Worm (Caenorhabditis elegans) whole organism, L4 larva: Measurements from ENCODE around the gene R08C7.8.
A peak's percentile ranks its signal among the peaks of the same experiment; 100 is the strongest.

Experiments
- D1046.2 ChIP-seq: fragments of 200-800 bp; sonication (Bioruptor generic); IDR thresholded peaks from 2 replicates; pipeline ENCODE4 v1.3.6; 2022; ENCODE audit warnings: missing genetic modification characterization, missing compliant biosample characterization
- F10B5.3 ChIP-seq: sonication (generic microtip); optimal IDR thresholded peaks from 2 replicates; lab custom pipeline; 2016; ENCODE audit warnings: mild to moderate bottlenecking, missing genetic modification characterization, missing compliant biosample characterization
- F44E2.7 ChIP-seq: fragments of 200-800 bp; sonication (Bioruptor generic); IDR thresholded peaks from 2 replicates; pipeline ENCODE4 v2.1.2; 2022; ENCODE audit warnings: missing genetic modification characterization, missing compliant biosample characterization
- R02D3.7 ChIP-seq: fragments of 150-350 bp; sonication (generic microtip); optimal IDR thresholded peaks from 3 replicates; lab custom pipeline; 2014; ENCODE audit warnings: missing biosample characterization, missing genetic modification characterization
- Y105C5A.15 ChIP-seq: fragments of 200-800 bp; sonication (Bioruptor generic); IDR thresholded peaks from 2 replicates; pipeline ENCODE4 v1.3.6; 2022; ENCODE audit warnings: missing genetic modification characterization, missing compliant biosample characterization
- Y48G9A.11 ChIP-seq: fragments of 200-800 bp; sonication (Bioruptor generic); IDR thresholded peaks from 2 replicates; pipeline ENCODE4 v1.3.6; 2022; ENCODE audit warnings: missing genetic modification reagents, missing genetic modification characterization, missing compliant biosample characterization
- Y75B8A.6 ChIP-seq: fragments of 200-800 bp; sonication (Bioruptor generic); IDR thresholded peaks from 2 replicates; pipeline ENCODE4 v1.3.6; 2022; ENCODE audit warnings: missing genetic modification reagents, missing genetic modification characterization, missing compliant biosample characterization
- ZK337.2 ChIP-seq: fragments of 200-800 bp; sonication (Bioruptor generic); IDR thresholded peaks from 2 replicates; pipeline ENCODE4 v1.3.6; 2022; ENCODE audit warnings: missing genetic modification reagents, missing genetic modification characterization, missing compliant biosample characterization
- aha-1 ChIP-seq: fragments of 150-350 bp; peaks from one replicate; lab custom pipeline; 2014; ENCODE audit warnings: missing biosample characterization, missing genetic modification characterization
- ama-1 ChIP-seq: fragments of 150-350 bp; optimal IDR thresholded peaks from 2 replicates; lab custom pipeline; 2014; ENCODE audit warnings: inconsistent platforms, mixed read lengths
- arid-1 ChIP-seq: fragments of 200-800 bp; sonication (Bioruptor generic); conservative IDR thresholded peaks from 2 replicates; pipeline ENCODE4 v1.3.6; 2022; ENCODE audit warnings: missing genetic modification reagents, missing genetic modification characterization, missing compliant biosample characterization
- ceh-62 ChIP-seq: sonication (generic microtip); optimal IDR thresholded peaks from 2 replicates; lab custom pipeline; 2017; ENCODE audit warnings: missing biosample characterization, missing genetic modification characterization
- ceh-82 ChIP-seq: sonication (generic microtip); optimal IDR thresholded peaks from 2 replicates; lab custom pipeline; 2017; ENCODE audit warnings: missing biosample characterization, missing genetic modification characterization
- ces-1 ChIP-seq: fragments of 150-350 bp; sonication (generic microtip); optimal IDR thresholded peaks from 4 replicates; lab custom pipeline; 2014; ENCODE audit warnings: missing biosample characterization, missing genetic modification reagents, missing genetic modification characterization
- daf-12 ChIP-seq: fragments of 150-350 bp; optimal IDR thresholded peaks from 2 replicates; lab custom pipeline; 2014; ENCODE audit warnings: missing biosample characterization, missing genetic modification reagents, missing genetic modification characterization
- daf-16 ChIP-seq, 3 experiments: sonication (generic microtip); optimal IDR thresholded peaks; 2 replicates each; lab custom pipeline; 2016 to 2017; ENCODE audit warnings: missing genetic modification characterization in 3 of 3, missing genetic modification reagents in 3 of 3, mild to moderate bottlenecking in 2 of 3, missing compliant biosample characterization in 2 of 3, missing biosample characterization in 1 of 3, moderate library complexity in 1 of 3
- daf-8 ChIP-seq: fragments of 200-800 bp; sonication (Bioruptor generic); IDR thresholded peaks from 2 replicates; pipeline ENCODE4 v1.3.6; 2022; ENCODE audit warnings: missing genetic modification characterization, missing compliant biosample characterization
- dmd-6 ChIP-seq: fragments of 200-800 bp; sonication (Bioruptor generic); IDR thresholded peaks from 2 replicates; pipeline ENCODE4 v1.3.6; 2022; ENCODE audit warnings: missing genetic modification reagents, missing genetic modification characterization, missing compliant biosample characterization
- dmd-9 ChIP-seq: fragments of 200-800 bp; sonication (Bioruptor generic); IDR thresholded peaks from 2 replicates; pipeline ENCODE4 v1.3.6; 2022; ENCODE audit warnings: missing genetic modification reagents, missing genetic modification characterization, missing compliant biosample characterization
- dve-1 ChIP-seq: sonication (generic microtip); optimal IDR thresholded peaks from 2 replicates; lab custom pipeline; 2017; ENCODE audit warnings: antibody characterized with exemption, mild to moderate bottlenecking, missing genetic modification characterization, missing compliant biosample characterization; ENCODE audit not compliant: insufficient read depth
- fkh-10 ChIP-seq: fragments of 150-350 bp; optimal IDR thresholded peaks from 2 replicates; lab custom pipeline; 2014; ENCODE audit warnings: missing biosample characterization, missing genetic modification reagents, missing genetic modification characterization
- fos-1 ChIP-seq: fragments of 150-350 bp; optimal IDR thresholded peaks from 2 replicates; lab custom pipeline; 2014; ENCODE audit warnings: missing biosample characterization, missing genetic modification characterization
- hlh-11 ChIP-seq: fragments of 200-800 bp; sonication (Bioruptor generic); optimal IDR thresholded peaks from 2 replicates; lab custom pipeline; 2018; ENCODE audit warnings: mild to moderate bottlenecking, missing genetic modification characterization, missing compliant biosample characterization
- hlh-30 ChIP-seq: sonication (generic microtip); optimal IDR thresholded peaks from 2 replicates; lab custom pipeline; 2017; ENCODE audit warnings: antibody characterized with exemption, mild to moderate bottlenecking, missing genetic modification characterization, missing compliant biosample characterization; ENCODE audit not compliant: insufficient read depth
- jun-1 ChIP-seq: fragments of 150-350 bp; optimal IDR thresholded peaks from 2 replicates; lab custom pipeline; 2014; ENCODE audit warnings: missing biosample characterization, missing genetic modification reagents, missing genetic modification characterization
- lir-3 ChIP-seq: sonication (generic microtip); optimal IDR thresholded peaks from 2 replicates; lab custom pipeline; 2016; ENCODE audit warnings: mild to moderate bottlenecking, missing genetic modification characterization, missing compliant biosample characterization
- lsy-2 ChIP-seq, 2 experiments: fragments of 150-350 bp in 1 of 2; sonication (generic microtip) in 1 of 2; optimal IDR thresholded peaks; 2 replicates each; lab custom pipeline; 2014 to 2017; ENCODE audit warnings: missing biosample characterization in 2 of 2, missing genetic modification characterization in 2 of 2
- mdt-29 ChIP-seq: fragments of 200-800 bp; sonication (Bioruptor generic); IDR thresholded peaks from 2 replicates; pipeline ENCODE4 v1.3.6; 2022; ENCODE audit warnings: missing genetic modification reagents, missing genetic modification characterization, missing compliant biosample characterization
- mes-2 ChIP-seq: sonication (generic microtip); optimal IDR thresholded peaks from 2 replicates; lab custom pipeline; 2016; ENCODE audit warnings: missing genotype, mild to moderate bottlenecking, missing genetic modification characterization, missing compliant biosample characterization; ENCODE audit not compliant: poor library complexity, severe bottlenecking
- mxl-2 ChIP-seq: fragments of 200-800 bp; sonication (Bioruptor generic); conservative IDR thresholded peaks from 2 replicates; pipeline ENCODE4 v1.3.6; 2022; ENCODE audit warnings: missing genetic modification reagents, missing genetic modification characterization, missing compliant biosample characterization
- mxl-3 ChIP-seq: fragments of 200-800 bp; sonication (Bioruptor generic); optimal IDR thresholded peaks from 2 replicates; lab custom pipeline; 2018; ENCODE audit warnings: mild to moderate bottlenecking, missing genetic modification characterization, missing compliant biosample characterization
- nhr-102 ChIP-seq: sonication (generic microtip); optimal IDR thresholded peaks from 2 replicates; lab custom pipeline; 2016; ENCODE audit warnings: mild to moderate bottlenecking, missing genetic modification characterization, moderate library complexity, missing compliant biosample characterization
- nhr-111 ChIP-seq: fragments of 200-800 bp; sonication (Bioruptor generic); optimal IDR thresholded peaks from 2 replicates; lab custom pipeline; 2018; ENCODE audit warnings: mild to moderate bottlenecking, missing genetic modification characterization, missing compliant biosample characterization
- nhr-25 ChIP-seq: sonication (generic microtip); optimal IDR thresholded peaks from 2 replicates; lab custom pipeline; 2017; ENCODE audit warnings: missing genetic modification characterization, mild to moderate bottlenecking, missing compliant biosample characterization, antibody characterized with exemption, moderate library complexity, borderline replicate concordance; ENCODE audit not compliant: insufficient read depth
- nhr-28 ChIP-seq: fragments of 150-350 bp; optimal IDR thresholded peaks from 2 replicates; lab custom pipeline; 2014; ENCODE audit warnings: missing biosample characterization, missing genetic modification characterization
- nhr-41 ChIP-seq: fragments of 200-800 bp; sonication (Bioruptor generic); IDR thresholded peaks from 2 replicates; pipeline ENCODE4 v1.3.6; 2022; ENCODE audit warnings: missing genetic modification reagents, missing genetic modification characterization, missing compliant biosample characterization
- nhr-48 ChIP-seq: sonication (generic microtip); optimal IDR thresholded peaks from 2 replicates; lab custom pipeline; 2016; ENCODE audit warnings: mild to moderate bottlenecking, missing genetic modification characterization, missing compliant biosample characterization
- pha-4 ChIP-seq, 2 experiments: fragments of 150-350 bp in 1 of 2; fragments of 200-800 bp in 1 of 2; sonication (Bioruptor generic) in 1 of 2; IDR thresholded peaks in 1 of 2; optimal IDR thresholded peaks in 1 of 2; 2 replicates each; pipeline versions ENCODE4 v1.3.6 to Lab custom; 2014 to 2022; ENCODE audit warnings: missing genetic modification characterization in 2 of 2, missing genetic modification reagents in 2 of 2, missing biosample characterization in 1 of 2, missing compliant biosample characterization in 1 of 2
- pqm-1 ChIP-seq: sonication (generic microtip); optimal IDR thresholded peaks from 2 replicates; lab custom pipeline; 2017; ENCODE audit warnings: missing biosample characterization, missing genetic modification characterization
- saeg-2 ChIP-seq: fragments of 200-800 bp; sonication (Bioruptor generic); IDR thresholded peaks from 2 replicates; pipeline ENCODE4 v1.3.6; 2022; ENCODE audit warnings: missing genetic modification reagents, missing genetic modification characterization, missing compliant biosample characterization
- snpc-4 ChIP-seq: fragments of 150-350 bp; optimal IDR thresholded peaks from 2 replicates; lab custom pipeline; 2014; ENCODE audit warnings: missing biosample characterization, missing genetic modification characterization
- spr-1 ChIP-seq: sonication (generic microtip); optimal IDR thresholded peaks from 2 replicates; lab custom pipeline; 2016; ENCODE audit warnings: mild to moderate bottlenecking, missing genetic modification characterization, missing compliant biosample characterization
- spr-3 ChIP-seq: fragments of 200-800 bp; sonication (Bioruptor generic); optimal IDR thresholded peaks from 2 replicates; lab custom pipeline; 2018; ENCODE audit warnings: mild to moderate bottlenecking, missing genetic modification characterization, missing compliant biosample characterization
- tra-1 ChIP-seq: fragments of 200-800 bp; sonication (Bioruptor generic); IDR thresholded peaks from 2 replicates; pipeline ENCODE4 v1.3.6; 2022; ENCODE audit warnings: missing genetic modification reagents, missing genetic modification characterization, missing compliant biosample characterization
- unc-130 ChIP-seq: sonication (generic microtip); optimal IDR thresholded peaks from 2 replicates; lab custom pipeline; 2016; ENCODE audit warnings: missing genetic modification reagents, missing genetic modification characterization, missing compliant biosample characterization
- unc-62 ChIP-seq, 3 experiments: fragments of 150-350 bp in 1 of 3; sonication (generic microtip); optimal IDR thresholded peaks in 2 of 3; peaks in 1 of 3; 1 replicate in 1 of 3; 2 replicates in 2 of 3; lab custom pipeline; 2014 to 2017; ENCODE audit warnings: missing biosample characterization in 3 of 3, missing genetic modification characterization in 3 of 3, missing genetic modification reagents in 3 of 3, missing genotype in 1 of 3
- vab-7 ChIP-seq: fragments of 200-800 bp; sonication (Bioruptor generic); IDR thresholded peaks from 2 replicates; pipeline ENCODE4 v1.3.6; 2022; ENCODE audit warnings: missing genetic modification reagents, missing genetic modification characterization, missing compliant biosample characterization
- ztf-11 ChIP-seq: fragments of 150-350 bp; optimal IDR thresholded peaks from 2 replicates; lab custom pipeline; 2014; ENCODE audit warnings: missing biosample characterization, missing genetic modification characterization

R08C7.8 gene

DNA sequence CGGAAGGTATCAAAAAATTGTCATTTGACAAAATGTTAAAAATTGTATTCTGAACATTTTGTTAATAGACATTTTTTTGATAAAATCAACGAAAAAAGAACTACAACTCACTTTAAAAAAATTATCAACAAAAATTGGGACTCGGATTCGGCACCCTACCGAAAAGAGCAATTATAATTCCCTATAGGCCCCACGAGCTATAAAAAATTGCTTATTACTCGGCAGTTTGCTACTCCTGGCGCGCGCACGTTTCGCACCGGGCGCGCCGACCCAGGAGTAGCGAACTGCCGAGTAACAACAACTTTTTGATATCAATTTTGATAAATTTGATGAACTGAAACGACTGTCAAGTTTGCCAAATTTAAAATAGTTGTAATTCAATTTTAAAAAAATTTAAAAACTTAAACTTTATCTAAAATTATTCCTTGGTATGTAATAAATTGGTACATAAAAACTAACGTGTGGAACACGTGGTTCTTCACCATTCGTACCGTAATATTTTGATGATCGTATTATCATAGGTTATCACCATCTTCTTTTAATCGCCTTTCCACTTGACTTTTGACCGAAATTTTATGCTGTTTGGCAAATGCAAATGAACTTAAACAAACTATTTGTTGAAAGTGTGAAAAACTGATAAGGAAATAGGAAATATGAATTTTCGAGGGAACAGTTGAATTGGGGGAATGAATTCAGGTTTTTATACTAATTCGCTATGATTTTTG, 41.2 kb upstream of the R08C7.8 start:
- TF ChIP-seq ama-1 (lab: Kevin White, UChicago): peak; percentile 34
- no peak for TF ChIP-seq Y48G9A.11 (GFP tag; lab: Robert Waterston, UW)
- no peak for TF ChIP-seq daf-8 (GFP tag; lab: Robert Waterston, UW)
- TF ChIP-seq snpc-4: no peak
- peak; percentile 74 for TF ChIP-seq mxl-3 (GFP tag; lab: Kevin White, UChicago)
- no peak for TF ChIP-seq unc-62 (GFP tag; optimal IDR thresholded peaks at IDR 0.05 in 1 of 2; lab: Kevin White, UChicago)
- TF ChIP-seq unc-62 (tag; optimal IDR thresholded peaks at IDR 0.05; lab: Kevin White, UChicago): no peak
- TF ChIP-seq ces-1: no peak
- TF ChIP-seq ZK337.2: no peak; the same call in 1 of the 2 replicates
- no peak for TF ChIP-seq D1046.2 (GFP tag; lab: Robert Waterston, UW)
- no peak for TF ChIP-seq mes-2
- TF ChIP-seq pqm-1 (tag; lab: Kevin White, UChicago): peak; percentile 24
- no peak for TF ChIP-seq nhr-102 (tag; lab: Kevin White, UChicago)
- TF ChIP-seq mdt-29 (GFP tag; lab: Robert Waterston, UW): no peak
- TF ChIP-seq Y105C5A.15: no peak
- TF ChIP-seq Y75B8A.6 (GFP tag; lab: Robert Waterston, UW): no peak
- 0 out of 2 replicates have a peak, but pooled peaks have one; percentile 6 for TF ChIP-seq saeg-2
- no peak for TF ChIP-seq spr-1
- TF ChIP-seq spr-3 (GFP tag; lab: Kevin White, UChicago): no peak
- 0 out of 2 replicates have a peak, but pooled peaks have one; percentile 13 for TF ChIP-seq dmd-6 (GFP tag; lab: Robert Waterston, UW)
- no peak for TF ChIP-seq R02D3.7 (tag; lab: Kevin White, UChicago)
- no peak for TF ChIP-seq vab-7 (GFP tag; lab: Robert Waterston, UW)
- TF ChIP-seq tra-1 (GFP tag; lab: Robert Waterston, UW): 0 out of 2 replicates have a peak, but pooled peaks have one; percentile 18
- TF ChIP-seq pha-4 (GFP tag; IDR thresholded peaks at IDR 0.05; lab: Robert Waterston, UW): peak; percentile 22; the same call in 1 of the 2 replicates
- TF ChIP-seq pha-4 (tag; optimal IDR thresholded peaks at IDR 0.05; lab: Kevin White, UChicago): no peak
- no peak for TF ChIP-seq daf-12 (tag; lab: Kevin White, UChicago)
- TF ChIP-seq fkh-10 (GFP tag; lab: Kevin White, UChicago): no peak
- peak; percentile 17 for TF ChIP-seq nhr-48
- TF ChIP-seq fos-1: no peak
- TF ChIP-seq hlh-11 (tag; lab: Kevin White, UChicago): peak; percentile 17
- peak; percentile 47 for TF ChIP-seq hlh-30 (tag; lab: Kevin White, UChicago)
- TF ChIP-seq mxl-2 (GFP tag; lab: Robert Waterston, UW): no peak
- TF ChIP-seq dve-1 (tag; lab: Kevin White, UChicago): peak; percentile 66
- TF ChIP-seq ceh-62 (tag; lab: Kevin White, UChicago): no peak
- TF ChIP-seq lsy-2 (tag; optimal IDR thresholded peaks at IDR 0.05; lab: Kevin White, UChicago): peak in 1 of 2 experiments; percentile 5
- peak; percentile 89 for TF ChIP-seq aha-1 (tag; lab: Kevin White, UChicago)
- no peak for TF ChIP-seq ceh-82
- no peak for TF ChIP-seq daf-16 (GFP tag; optimal IDR thresholded peaks at IDR 0.05; lab: Kevin White, UChicago)
- TF ChIP-seq daf-16 (tag; optimal IDR thresholded peaks at IDR 0.05; lab: Kevin White, UChicago): peak; percentile 47
- no peak for TF ChIP-seq dmd-9 (GFP tag; lab: Robert Waterston, UW)
- peak; percentile 39 for TF ChIP-seq nhr-28 (tag; lab: Kevin White, UChicago)

ce11 chrIV:4473767-4474166, 39.4 kb upstream of the R08C7.8 start:
- no peak for TF ChIP-seq nhr-48
- no peak for TF ChIP-seq nhr-25 (tag; lab: Kevin White, UChicago)
- TF ChIP-seq unc-130 (GFP tag; lab: Kevin White, UChicago): no peak
- TF ChIP-seq nhr-111 (GFP tag; lab: Kevin White, UChicago): no peak
- no peak for TF ChIP-seq vab-7 (GFP tag; lab: Robert Waterston, UW)
- TF ChIP-seq jun-1 (tag; lab: Kevin White, UChicago): no peak
- no peak for TF ChIP-seq lir-3 (tag; lab: Kevin White, UChicago)
- no peak for TF ChIP-seq nhr-41 (GFP tag; lab: Robert Waterston, UW)
- TF ChIP-seq F44E2.7 (GFP tag; lab: Robert Waterston, UW): no peak
- no peak for TF ChIP-seq hlh-30 (tag; lab: Kevin White, UChicago)
- TF ChIP-seq arid-1 (GFP tag; lab: Robert Waterston, UW): no peak
- TF ChIP-seq ztf-11: no peak
- no peak for TF ChIP-seq F10B5.3 (tag; lab: Kevin White, UChicago)
- TF ChIP-seq tra-1 (GFP tag; lab: Robert Waterston, UW): no peak
